Worm (Caenorhabditis elegans): Measurements from ENCODE around the gene B0361.9.
A peak's percentile ranks its signal among the peaks of the same experiment; 100 is the strongest.

Gene B0361.9

DNA sequence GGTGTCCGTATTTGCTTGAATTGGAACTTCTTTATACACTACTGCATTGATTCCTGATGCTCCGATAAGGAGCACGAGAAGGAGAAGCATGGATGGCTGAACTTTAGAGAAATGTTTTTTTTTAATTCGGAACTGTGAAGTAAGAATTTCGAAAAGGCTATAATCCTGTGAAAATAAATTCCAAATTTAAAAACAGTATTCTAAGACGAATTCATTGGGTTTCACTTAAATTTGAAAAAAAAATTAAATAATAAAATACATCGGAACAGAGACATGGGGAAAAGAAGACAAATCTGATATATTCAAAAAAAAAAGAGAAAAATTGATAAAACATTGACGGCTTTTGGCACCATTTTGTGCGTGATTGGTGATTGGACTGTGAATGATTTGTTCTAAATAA is 13.6 kb downstream of the B0361.9 start, which contains the start of gene pho-5:
Gene pho-5 (minus strand): TSS at position 101 of the 400 bp plus-strand sequence.
- TF ChIP-seq nhr-2 (tag; optimal IDR thresholded peaks at IDR 0.05): no peak
- TF ChIP-seq lin-13 (tag; optimal IDR thresholded peaks at IDR 0.05): no peak

DNA sequence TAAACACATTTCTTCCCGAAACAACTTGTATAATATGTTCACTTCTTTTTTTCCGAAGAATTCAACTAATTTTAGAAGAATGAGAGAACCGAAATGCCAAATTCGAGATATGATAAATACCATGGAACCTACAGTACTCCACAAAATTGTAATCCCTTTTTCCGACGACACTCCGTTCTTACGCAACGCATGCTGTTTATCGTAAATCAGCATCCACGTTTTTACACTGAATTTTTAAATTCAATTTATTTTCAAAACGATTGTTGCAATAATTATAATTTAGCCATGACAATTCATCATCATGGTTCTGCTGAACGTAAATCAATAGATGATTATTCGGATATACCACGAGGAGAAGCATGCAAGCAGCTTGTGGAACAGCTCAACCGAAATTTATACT is 18.3 kb downstream of the B0361.9 start, which contains the start of gene B0361.3:
Gene B0361.3 (plus strand): TSS at position 284 of the 400 bp plus-strand sequence.
- TF ChIP-seq sem-2 (GFP tag; optimal IDR thresholded peaks at IDR 0.05) (no peak), nhr-2 (tag; optimal IDR thresholded peaks at IDR 0.05) (no peak), unc-120 (tag; optimal IDR thresholded peaks at IDR 0.05; ENCODE audit: poor library complexity, severe bottlenecking) (no peak), hlh-1 (tag; optimal IDR thresholded peaks at IDR 0.05) (no peak), lsy-2 (tag; optimal IDR thresholded peaks at IDR 0.05) (peak; percentile 45), lin-32 (GFP tag; optimal IDR thresholded peaks at IDR 0.05) (no peak), ces-1 (GFP tag; optimal IDR thresholded peaks at IDR 0.05) (peak; percentile 50), M03D4.4 (tag; optimal IDR thresholded peaks at IDR 0.05) (no peak), blmp-1 (tag; optimal IDR thresholded peaks at IDR 0.05) (no peak)

DNA sequence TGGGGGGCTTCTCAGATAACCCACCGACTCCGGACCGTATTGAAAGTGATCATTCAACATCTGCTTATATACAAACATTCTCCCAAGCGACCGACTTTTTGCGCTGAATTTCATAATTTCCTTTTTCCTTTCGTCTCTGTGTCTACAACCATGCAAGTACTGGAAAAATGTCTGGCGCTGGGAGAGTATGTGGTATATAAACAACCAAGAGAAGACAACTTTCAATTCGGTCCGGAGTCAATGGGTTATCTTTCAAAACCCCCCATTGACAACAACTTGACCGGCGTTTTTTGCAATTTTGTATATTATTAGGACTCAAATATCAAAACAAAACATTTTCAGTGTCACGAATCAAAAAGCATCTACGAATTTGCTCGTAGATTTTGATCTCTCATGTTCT is 20.9 kb downstream of the B0361.9 start:
- no peak for TF ChIP-seq nhr-2 (tag; optimal IDR thresholded peaks at IDR 0.05)

DNA sequence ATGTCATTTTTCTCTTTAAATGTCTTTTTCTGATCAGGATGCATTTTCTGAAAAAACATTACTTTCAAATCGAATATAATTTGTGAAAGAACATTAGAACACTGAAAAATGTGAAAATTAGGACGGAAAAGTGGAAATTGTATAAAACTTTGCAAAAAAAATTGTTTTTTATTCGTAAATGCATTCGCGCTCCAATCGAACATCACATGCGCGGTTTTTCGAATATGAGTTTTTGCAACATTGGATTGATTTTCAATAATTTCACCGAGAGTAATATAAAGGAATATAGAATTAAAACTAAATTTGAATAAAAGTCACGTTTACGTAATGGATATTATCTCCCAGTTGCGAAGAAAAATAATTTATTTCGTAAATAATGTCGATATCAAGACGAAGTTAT is 22.2 kb downstream of the B0361.9 start, which contains the start of the genes spot-1 and B0361.11:
Gene spot-1 (minus strand): TSS at position 47 of the 400 bp plus-strand sequence.
Gene B0361.11 (plus strand): TSS at position 372 of the 400 bp plus-strand sequence.
- TF ChIP-seq lin-13 (tag; optimal IDR thresholded peaks at IDR 0.05) (no peak), lsy-2 (tag; optimal IDR thresholded peaks at IDR 0.05) (peak; percentile 75), lin-32 (GFP tag; optimal IDR thresholded peaks at IDR 0.05) (no peak), snpc-4 (tag; optimal IDR thresholded peaks at IDR 0.05) (no peak), sptf-1 (tag; optimal IDR thresholded peaks at IDR 0.05) (peak; percentile 10), elt-1 (tag; optimal IDR thresholded peaks at IDR 0.05; ENCODE audit: borderline replicate concordance, insufficient read depth) (no peak), zip-8 (tag; optimal IDR thresholded peaks at IDR 0.05) (no peak), flh-1 (GFP tag; optimal IDR thresholded peaks at IDR 0.05) (no peak), mep-1 (tag; optimal IDR thresholded peaks at IDR 0.05) (peak; percentile 78), mls-2 (tag; optimal IDR thresholded peaks at IDR 0.05) (no peak), nhr-2 (tag; optimal IDR thresholded peaks at IDR 0.05) (no peak), cnd-1 (tag; optimal IDR thresholded peaks at IDR 0.05) (no peak), ces-1 (GFP tag; optimal IDR thresholded peaks at IDR 0.05) (peak; percentile 38), nhr-237 (tag; optimal IDR thresholded peaks at IDR 0.05) (peak; percentile 59), ceh-39 (tag; optimal IDR thresholded peaks at IDR 0.05) (peak; percentile 45), ceh-43 (GFP tag; optimal IDR thresholded peaks at IDR 0.05) (no peak), ztf-11 (tag; optimal IDR thresholded peaks at IDR 0.05) (no peak), hlh-1 (tag; optimal IDR thresholded peaks at IDR 0.05) (no peak), unc-39 (tag; optimal IDR thresholded peaks at IDR 0.05) (no peak), pha-4 (tag; optimal IDR thresholded peaks at IDR 0.05) (no peak), unc-62 (GFP tag; optimal IDR thresholded peaks at IDR 0.05) (no peak), blmp-1 (tag; optimal IDR thresholded peaks at IDR 0.05) (no peak)

ce11 chrIII:7275296-7275695 is 24.1 kb downstream of the B0361.9 start, which contains the start of gene psd-1:
Gene psd-1, minus strand, starts transcription at chrIII:7275396.
- TF ChIP-seq nhr-2 (tag; optimal IDR thresholded peaks at IDR 0.05) (no peak), mls-2 (tag; optimal IDR thresholded peaks at IDR 0.05) (no peak), ceh-39 (tag; optimal IDR thresholded peaks at IDR 0.05) (no peak), tbx-8 (GFP tag; optimal IDR thresholded peaks at IDR 0.05) (no peak), mep-1 (tag; optimal IDR thresholded peaks at IDR 0.05) (no peak), lsy-2 (tag; optimal IDR thresholded peaks at IDR 0.05) (no peak), pha-4 (tag; optimal IDR thresholded peaks at IDR 0.05) (no peak), zip-8 (tag; optimal IDR thresholded peaks at IDR 0.05) (no peak), elt-1 (tag; optimal IDR thresholded peaks at IDR 0.05; ENCODE audit: borderline replicate concordance, insufficient read depth) (no peak), ceh-83 (GFP tag; optimal IDR thresholded peaks at IDR 0.05) (no peak), drap-1 (GFP tag; optimal IDR thresholded peaks at IDR 0.05) (no peak), unc-39 (tag; optimal IDR thresholded peaks at IDR 0.05) (no peak), ces-1 (GFP tag; optimal IDR thresholded peaks at IDR 0.05) (no peak), M03D4.4 (tag; optimal IDR thresholded peaks at IDR 0.05) (no peak)

DNA sequence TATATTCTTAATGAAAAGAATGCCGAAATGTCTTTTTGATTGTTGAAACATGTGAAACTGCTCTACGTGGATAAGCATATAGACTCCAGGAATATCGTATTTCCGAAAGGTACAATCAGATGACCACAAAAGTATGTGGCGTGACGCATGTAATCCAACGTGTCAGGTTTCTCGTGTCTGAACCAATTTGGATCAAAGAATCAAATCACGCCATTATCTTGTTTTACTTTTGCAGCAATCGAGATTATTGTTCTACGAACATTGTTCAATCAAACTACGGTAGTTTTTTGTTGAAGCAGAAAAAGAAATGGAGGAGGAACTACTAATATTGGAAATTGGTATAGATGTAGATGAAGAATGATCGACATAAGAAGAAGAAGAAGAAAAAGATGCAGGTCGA is 25.7 kb downstream of the B0361.9 start:
- no peak for TF ChIP-seq hlh-1 (tag; optimal IDR thresholded peaks at IDR 0.05)
- no peak for TF ChIP-seq M03D4.4 (tag; optimal IDR thresholded peaks at IDR 0.05)
- no peak for TF ChIP-seq unc-39 (tag; optimal IDR thresholded peaks at IDR 0.05)
- TF ChIP-seq nhr-2 (tag; optimal IDR thresholded peaks at IDR 0.05): no peak
- TF ChIP-seq nhr-237 (tag; optimal IDR thresholded peaks at IDR 0.05): no peak
- TF ChIP-seq nhr-12 (tag; optimal IDR thresholded peaks at IDR 0.05): no peak
- TF ChIP-seq unc-120 (tag; optimal IDR thresholded peaks at IDR 0.05; ENCODE audit: poor library complexity, severe bottlenecking): no peak
- TF ChIP-seq drap-1 (GFP tag; optimal IDR thresholded peaks at IDR 0.05): no peak
- no peak for TF ChIP-seq elt-1 (tag; optimal IDR thresholded peaks at IDR 0.05; ENCODE audit: borderline replicate concordance, insufficient read depth)
- no peak for TF ChIP-seq ceh-83 (GFP tag; optimal IDR thresholded peaks at IDR 0.05)
- TF ChIP-seq elt-3 (tag; optimal IDR thresholded peaks at IDR 0.05): no peak
- TF ChIP-seq bed-3 (GFP tag; optimal IDR thresholded peaks at IDR 0.05): no peak
- no peak for TF ChIP-seq ham-2 (GFP tag; optimal IDR thresholded peaks at IDR 0.05)
- no peak for TF ChIP-seq sptf-1 (tag; optimal IDR thresholded peaks at IDR 0.05)
- no peak for TF ChIP-seq lin-32 (GFP tag; optimal IDR thresholded peaks at IDR 0.05)
- TF ChIP-seq snpc-4 (tag; optimal IDR thresholded peaks at IDR 0.05): no peak
